Fruit fly (Drosophila melanogaster) whole organism, prepupa: ENCODE results near the gene psidin.

Experiments used
- Blimp-1 ChIP-seq: fragments of 200-800 bp; sonication (Bioruptor generic); optimal IDR thresholded peaks from 3 replicates; lab custom pipeline; 2017; ENCODE audit warnings: missing biosample characterization, missing genetic modification characterization, mild to moderate bottlenecking, moderate library complexity, missing genetic modification reagents
- CG10631 ChIP-seq: fragments of 200-800 bp; sonication (Bioruptor generic); optimal IDR thresholded peaks from 2 replicates; lab custom pipeline; 2016; ENCODE audit warnings: missing biosample characterization, missing genetic modification characterization
- CG10669 ChIP-seq: fragments of 200-800 bp; sonication (Bioruptor generic); optimal IDR thresholded peaks from 3 replicates; lab custom pipeline; 2018; ENCODE audit warnings: missing biosample characterization, mild to moderate bottlenecking, missing genetic modification characterization, moderate library complexity
- CG11294 ChIP-seq: fragments of 200-800 bp; sonication (Bioruptor generic); IDR thresholded peaks from 2 replicates; pipeline ENCODE4 v1.3.6; 2022; ENCODE audit warnings: missing biosample characterization, missing genetic modification characterization
- CG11902 ChIP-seq: fragments of 200-800 bp; sonication (Bioruptor generic); optimal IDR thresholded peaks from 3 replicates; lab custom pipeline; 2016; ENCODE audit warnings: missing biosample characterization, missing genetic modification characterization
- CG15336 ChIP-seq: fragments of 200-800 bp; sonication (Bioruptor generic); IDR thresholded peaks from 2 replicates; pipeline ENCODE4 v1.3.6; 2022; ENCODE audit warnings: missing biosample characterization, missing genetic modification characterization
- CG1621 ChIP-seq: fragments of 200-800 bp; sonication (Bioruptor generic); optimal IDR thresholded peaks from 3 replicates; lab custom pipeline; 2018; ENCODE audit warnings: missing biosample characterization, mild to moderate bottlenecking, missing genetic modification characterization
- CG16779 ChIP-seq: fragments of 200-800 bp; sonication (Bioruptor generic); optimal IDR thresholded peaks from 3 replicates; lab custom pipeline; 2017; ENCODE audit warnings: missing biosample characterization, mild to moderate bottlenecking, missing genetic modification characterization
- CG31627 ChIP-seq: fragments of 200-800 bp; sonication (Bioruptor generic); optimal IDR thresholded peaks from 3 replicates; lab custom pipeline; 2016; ENCODE audit warnings: missing biosample characterization, missing genetic modification characterization
- CG32006 ChIP-seq: fragments of 200-800 bp; sonication (Bioruptor generic); optimal IDR thresholded peaks from 3 replicates; lab custom pipeline; 2017; ENCODE audit warnings: missing biosample characterization, mild to moderate bottlenecking, missing genetic modification characterization
- CG34406 ChIP-seq: fragments of 200-800 bp; sonication (Bioruptor generic); optimal IDR thresholded peaks from 3 replicates; lab custom pipeline; 2016; ENCODE audit warnings: missing biosample characterization, missing genetic modification characterization
- CG3919 ChIP-seq: fragments of 200-800 bp; sonication (Bioruptor generic); optimal IDR thresholded peaks from 3 replicates; lab custom pipeline; 2016; ENCODE audit warnings: missing biosample characterization, missing genetic modification characterization
- CG4318 ChIP-seq: fragments of 200-800 bp; sonication (Bioruptor generic); optimal IDR thresholded peaks from 3 replicates; lab custom pipeline; 2017; ENCODE audit warnings: missing biosample characterization, mild to moderate bottlenecking, missing genetic modification characterization
- CG6163 ChIP-seq: fragments of 200-800 bp; sonication (Bioruptor generic); IDR thresholded peaks from 3 replicates; pipeline ENCODE4 v1.3.6; 2022; ENCODE audit warnings: missing biosample characterization, missing genetic modification characterization
- CG6276 ChIP-seq: fragments of 200-800 bp; sonication (Bioruptor generic); optimal IDR thresholded peaks from 2 replicates; lab custom pipeline; 2017; ENCODE audit warnings: missing biosample characterization, mild to moderate bottlenecking, missing genetic modification characterization
- CG6792 ChIP-seq: fragments of 200-800 bp; sonication (Bioruptor generic); optimal IDR thresholded peaks from 3 replicates; lab custom pipeline; 2016; ENCODE audit warnings: missing biosample characterization, missing genetic modification characterization
- CG6808 ChIP-seq: fragments of 200-800 bp; sonication (Bioruptor generic); optimal IDR thresholded peaks from 3 replicates; lab custom pipeline; 2017; ENCODE audit warnings: missing biosample characterization, missing genetic modification characterization, mild to moderate bottlenecking, moderate library complexity, missing genetic modification reagents
- CG6854 ChIP-seq: fragments of 200-800 bp; sonication (Bioruptor generic); optimal IDR thresholded peaks from 2 replicates; lab custom pipeline; 2017; ENCODE audit warnings: missing biosample characterization, mild to moderate bottlenecking, missing genetic modification characterization
- CG8319 ChIP-seq: fragments of 200-800 bp; sonication (Bioruptor generic); optimal IDR thresholded peaks from 3 replicates; lab custom pipeline; 2016; ENCODE audit warnings: missing biosample characterization, missing genetic modification characterization
- CG8632 ChIP-seq: fragments of 200-800 bp; sonication (Bioruptor generic); optimal IDR thresholded peaks from 3 replicates; lab custom pipeline; 2016; ENCODE audit warnings: missing biosample characterization, missing genetic modification characterization
- CG9139 ChIP-seq: fragments of 200-800 bp; sonication (Bioruptor generic); optimal IDR thresholded peaks from 3 replicates; lab custom pipeline; 2017; ENCODE audit warnings: missing biosample characterization, mild to moderate bottlenecking, missing genetic modification characterization
- Eip75B ChIP-seq: fragments of 200-800 bp; sonication (Bioruptor generic); optimal IDR thresholded peaks from 3 replicates; lab custom pipeline; 2016; ENCODE audit warnings: missing biosample characterization, missing genetic modification characterization
- Eip78C ChIP-seq: fragments of 200-800 bp; sonication (Bioruptor generic); peaks from one replicate; lab custom pipeline; 2016; ENCODE audit warnings: missing biosample characterization, missing genetic modification characterization
- Ets96B ChIP-seq: fragments of 200-800 bp; optimal IDR thresholded peaks from 2 replicates; lab custom pipeline; 2019; ENCODE audit warnings: missing biosample characterization, mild to moderate bottlenecking, missing genetic modification characterization, moderate library complexity
- Gug ChIP-seq: fragments of 200-800 bp; sonication (Bioruptor generic); IDR thresholded peaks from 2 replicates; pipeline ENCODE4 v1.3.6; 2022; ENCODE audit warnings: missing biosample characterization, missing genetic modification characterization
- Hr38 ChIP-seq: sonication (Bioruptor generic); optimal IDR thresholded peaks from 2 replicates; lab custom pipeline; 2016; ENCODE audit warnings: missing biosample characterization, missing genetic modification characterization
- Hr39 ChIP-seq: fragments of 200-800 bp; sonication (Bioruptor generic); optimal IDR thresholded peaks from 2 replicates; lab custom pipeline; 2016; ENCODE audit warnings: missing biosample characterization, missing genetic modification characterization
- Hr4 ChIP-seq: fragments of 200-800 bp; sonication (Bioruptor generic); optimal IDR thresholded peaks from 3 replicates; lab custom pipeline; 2016; ENCODE audit warnings: missing biosample characterization, missing genetic modification characterization
- Lpt ChIP-seq: fragments of 200-800 bp; sonication (Bioruptor generic); optimal IDR thresholded peaks from 3 replicates; lab custom pipeline; 2016; ENCODE audit warnings: missing biosample characterization, missing genetic modification characterization
- OdsH ChIP-seq: fragments of 200-800 bp; sonication (Bioruptor generic); optimal IDR thresholded peaks from 3 replicates; lab custom pipeline; 2016; ENCODE audit warnings: missing biosample characterization, missing genetic modification characterization
- Smox ChIP-seq: fragments of 200-800 bp; sonication (Bioruptor generic); optimal IDR thresholded peaks from 3 replicates; lab custom pipeline; 2016; ENCODE audit warnings: missing biosample characterization, missing genetic modification characterization
- Sox102F ChIP-seq: fragments of 200-800 bp; sonication (Bioruptor generic); optimal IDR thresholded peaks from 2 replicates; lab custom pipeline; 2016; ENCODE audit warnings: missing biosample characterization, mild to moderate bottlenecking, missing genetic modification characterization
- Sox14 ChIP-seq: fragments of 200-800 bp; sonication (Bioruptor generic); optimal IDR thresholded peaks from 3 replicates; lab custom pipeline; 2016; ENCODE audit warnings: missing biosample characterization, missing genetic modification characterization
- Sox15 ChIP-seq: fragments of 200-800 bp; sonication (Bioruptor generic); optimal IDR thresholded peaks from 3 replicates; lab custom pipeline; 2016; ENCODE audit warnings: missing biosample characterization, missing genetic modification characterization
- achi ChIP-seq: fragments of 200-800 bp; sonication (Bioruptor generic); optimal IDR thresholded peaks from 3 replicates; lab custom pipeline; 2016; ENCODE audit warnings: missing biosample characterization, missing genetic modification characterization
- cyc ChIP-seq: fragments of 200-800 bp; sonication (Bioruptor generic); optimal IDR thresholded peaks from 3 replicates; lab custom pipeline; 2016; ENCODE audit warnings: missing biosample characterization, missing genetic modification characterization
- dac ChIP-seq: fragments of 200-800 bp; sonication (Bioruptor generic); optimal IDR thresholded peaks from 2 replicates; lab custom pipeline; 2017; ENCODE audit warnings: missing biosample characterization, mild to moderate bottlenecking, missing genetic modification characterization
- dsx ChIP-seq: fragments of 200-800 bp; optimal IDR thresholded peaks from 3 replicates; lab custom pipeline; 2019; ENCODE audit warnings: missing biosample characterization, mild to moderate bottlenecking, missing genetic modification characterization, moderate library complexity; ENCODE audit not compliant: poor library complexity, severe bottlenecking
- eg ChIP-seq: fragments of 200-800 bp; sonication (Bioruptor generic); IDR thresholded peaks from 3 replicates; pipeline ENCODE4 v1.3.6; 2022; ENCODE audit warnings: missing biosample characterization, missing genetic modification characterization
- fd59A ChIP-seq: fragments of 200-800 bp; sonication (Bioruptor generic); optimal IDR thresholded peaks from 2 replicates; lab custom pipeline; 2017; ENCODE audit warnings: missing biosample characterization, mild to moderate bottlenecking, missing genetic modification characterization, missing genetic modification reagents
- fd85E ChIP-seq: fragments of 200-800 bp; sonication (Bioruptor generic); optimal IDR thresholded peaks from 3 replicates; lab custom pipeline; 2016; ENCODE audit warnings: missing biosample characterization, missing genetic modification characterization
- fkh ChIP-seq: fragments of 200-800 bp; sonication (Bioruptor generic); optimal IDR thresholded peaks from 3 replicates; lab custom pipeline; 2017; ENCODE audit warnings: missing biosample characterization, mild to moderate bottlenecking, missing genetic modification characterization, moderate library complexity
- lz ChIP-seq: fragments of 200-800 bp; sonication (Bioruptor generic); optimal IDR thresholded peaks from 3 replicates; lab custom pipeline; 2016; ENCODE audit warnings: missing biosample characterization, missing genetic modification characterization
- net ChIP-seq: fragments of 200-800 bp; sonication (Bioruptor generic); optimal IDR thresholded peaks from 3 replicates; lab custom pipeline; 2016; ENCODE audit warnings: missing biosample characterization, missing genetic modification characterization
- pdm3 ChIP-seq: fragments of 200-800 bp; sonication (Bioruptor generic); optimal IDR thresholded peaks from 3 replicates; lab custom pipeline; 2016; ENCODE audit warnings: missing biosample characterization, missing genetic modification characterization
- salr ChIP-seq, 2 experiments: fragments of 200-800 bp; sonication (Bioruptor generic); optimal IDR thresholded peaks; 3 replicates each; lab custom pipeline; 2016 to 2018; ENCODE audit warnings: missing biosample characterization in 2 of 2, missing genetic modification characterization in 2 of 2, mild to moderate bottlenecking in 1 of 2
- svp ChIP-seq: fragments of 200-800 bp; sonication (Bioruptor generic); peaks from one replicate; lab custom pipeline; 2016; ENCODE audit warnings: missing biosample characterization, missing genetic modification characterization
- vri ChIP-seq: fragments of 200-800 bp; sonication (Bioruptor generic); optimal IDR thresholded peaks from 3 replicates; lab custom pipeline; 2016; ENCODE audit warnings: missing biosample characterization, mild to moderate bottlenecking, missing genetic modification characterization

psidin gene

dm6 chr3R:19999474-19999873, 22.0 kb upstream of the psidin start (continued):
- TF ChIP-seq CG8632 (GFP tag; lab: Kevin White, UChicago): peak; percentile 79
- peak; percentile 73 for TF ChIP-seq Smox (GFP tag; lab: Kevin White, UChicago)
- peak; percentile 64 for TF ChIP-seq CG4318 (GFP tag; lab: Kevin White, UChicago)
- TF ChIP-seq CG16779 (tag; lab: Kevin White, UChicago): peak; percentile 46
- peak; percentile 60 for TF ChIP-seq CG11902
- TF ChIP-seq Blimp-1 (GFP tag; lab: Kevin White, UChicago): peak; percentile 44
- no peak for TF ChIP-seq fd85E (GFP tag; lab: Kevin White, UChicago)
- peak; percentile 83 for TF ChIP-seq dsx (GFP tag; lab: Kevin White, UChicago)
- peak; percentile 58 for TF ChIP-seq CG11294
- TF ChIP-seq CG6163 (GFP tag; lab: Robert Waterston, UW): peak; percentile 80
- TF ChIP-seq CG6792 (GFP tag; lab: Kevin White, UChicago): peak; percentile 75
- peak; percentile 55 for TF ChIP-seq CG31627
- no peak for TF ChIP-seq Hr38 (GFP tag; lab: Kevin White, UChicago)
- peak; percentile 85 for TF ChIP-seq Ets96B (tag; lab: Kevin White, UChicago)
- peak; percentile 60 for TF ChIP-seq fd59A (GFP tag; lab: Kevin White, UChicago)
- peak; percentile 40 for TF ChIP-seq vri
- TF ChIP-seq Sox15: peak; percentile 50
- peak; percentile 10 for TF ChIP-seq CG8319 (GFP tag; lab: Kevin White, UChicago)
- TF ChIP-seq dac (GFP tag; lab: Kevin White, UChicago): peak; percentile 32
- peak; percentile 88 for TF ChIP-seq eg
- peak; percentile 56 for TF ChIP-seq Sox14
- TF ChIP-seq Hr4 (GFP tag; lab: Kevin White, UChicago): peak; percentile 74
- TF ChIP-seq net (GFP tag; lab: Kevin White, UChicago): peak; percentile 80
- TF ChIP-seq CG6854 (GFP tag; lab: Kevin White, UChicago): peak; percentile 17
- peak; percentile 87 for TF ChIP-seq CG10631 (GFP tag; lab: Kevin White, UChicago)
- peak; percentile 78 for TF ChIP-seq Lpt (GFP tag; lab: Kevin White, UChicago)
- peak; percentile 72 for TF ChIP-seq Sox102F (GFP tag; lab: Kevin White, UChicago)
- TF ChIP-seq fkh: no peak

- TF ChIP-seq CG3919 (peak; percentile 22), CG1621 (tag; lab: Kevin White, UChicago) (no peak), CG6792 (GFP tag; lab: Kevin White, UChicago) (peak; percentile 34), Sox14 (peak; percentile 39), achi (peak; percentile 35), CG8319 (GFP tag; lab: Kevin White, UChicago) (no peak), fd59A (GFP tag; lab: Kevin White, UChicago) (peak; percentile 23), CG6276 (GFP tag; lab: Kevin White, UChicago) (no peak), CG11902 (peak; percentile 24), OdsH (GFP tag; lab: Kevin White, UChicago) (peak; percentile 10), CG15336 (GFP tag; lab: Robert Waterston, UW) (no peak), CG8632 (GFP tag; lab: Kevin White, UChicago) (peak; percentile 37), lz (GFP tag; lab: Kevin White, UChicago) (peak; percentile 49), Eip78C (GFP tag; lab: Kevin White, UChicago) (peak; percentile 77), cyc (GFP tag; lab: Kevin White, UChicago) (peak; percentile 53), Hr38 (GFP tag; lab: Kevin White, UChicago) (no peak), Lpt (GFP tag; lab: Kevin White, UChicago) (no peak), CG6808 (GFP tag; lab: Kevin White, UChicago) (peak; percentile 43), CG9139 (GFP tag; lab: Kevin White, UChicago) (no peak), CG10669 (GFP tag; lab: Kevin White, UChicago) (peak; percentile 30), CG10631 (GFP tag; lab: Kevin White, UChicago) (peak; percentile 45), fkh (no peak), Smox (GFP tag; lab: Kevin White, UChicago) (peak; percentile 64), Sox15 (peak; percentile 44), dac (GFP tag; lab: Kevin White, UChicago) (peak; percentile 37), eg (no peak), CG11294 (no peak), Gug (no peak), vri (no peak), CG32006 (GFP tag; lab: Kevin White, UChicago) (peak; percentile 72), CG16779 (tag; lab: Kevin White, UChicago) (no peak), Eip75B (GFP tag; lab: Kevin White, UChicago) (peak; percentile 59), pdm3 (GFP tag; lab: Kevin White, UChicago) (peak; percentile 57), salr (GFP tag; optimal IDR thresholded peaks at IDR 0.05; lab: Kevin White, UChicago) (peak in 1 of 2 experiments; percentile 55), Sox102F (GFP tag; lab: Kevin White, UChicago) (peak; percentile 35), svp (GFP tag; lab: Kevin White, UChicago) (peak; percentile 79), Hr39 (GFP tag; lab: Kevin White, UChicago) (peak; percentile 45), CG34406 (GFP tag; lab: Kevin White, UChicago) (peak; percentile 46)
These were observed 19.9 kb upstream of the psidin start for dm6 chr3R:20001595-20001997.
